Fruit fly (Drosophila melanogaster) whole organism, prepupa: Measurements from ENCODE around the gene Klp10A.
A peak's percentile ranks its signal among the peaks of the same experiment; 100 is the strongest.

Experiments
- CG10669 ChIP-seq: fragments of 200-800 bp; sonication (Bioruptor generic); optimal IDR thresholded peaks from 3 replicates; lab custom pipeline; 2018; ENCODE audit warnings: missing biosample characterization, mild to moderate bottlenecking, missing genetic modification characterization, moderate library complexity
- CG11902 ChIP-seq: fragments of 200-800 bp; sonication (Bioruptor generic); optimal IDR thresholded peaks from 3 replicates; lab custom pipeline; 2016; ENCODE audit warnings: missing biosample characterization, missing genetic modification characterization
- CG16779 ChIP-seq: fragments of 200-800 bp; sonication (Bioruptor generic); optimal IDR thresholded peaks from 3 replicates; lab custom pipeline; 2017; ENCODE audit warnings: missing biosample characterization, mild to moderate bottlenecking, missing genetic modification characterization
- CG3032 ChIP-seq: fragments of 200-800 bp; optimal IDR thresholded peaks from 2 replicates; lab custom pipeline; 2019; ENCODE audit warnings: missing biosample characterization, mild to moderate bottlenecking, missing genetic modification characterization, moderate library complexity
- CG31627 ChIP-seq: fragments of 200-800 bp; sonication (Bioruptor generic); optimal IDR thresholded peaks from 3 replicates; lab custom pipeline; 2016; ENCODE audit warnings: missing biosample characterization, missing genetic modification characterization
- CG34406 ChIP-seq: fragments of 200-800 bp; sonication (Bioruptor generic); optimal IDR thresholded peaks from 3 replicates; lab custom pipeline; 2016; ENCODE audit warnings: missing biosample characterization, missing genetic modification characterization
- CG3919 ChIP-seq: fragments of 200-800 bp; sonication (Bioruptor generic); optimal IDR thresholded peaks from 3 replicates; lab custom pipeline; 2016; ENCODE audit warnings: missing biosample characterization, missing genetic modification characterization
- CG4318 ChIP-seq: fragments of 200-800 bp; sonication (Bioruptor generic); optimal IDR thresholded peaks from 3 replicates; lab custom pipeline; 2017; ENCODE audit warnings: missing biosample characterization, mild to moderate bottlenecking, missing genetic modification characterization
- CG6792 ChIP-seq: fragments of 200-800 bp; sonication (Bioruptor generic); optimal IDR thresholded peaks from 3 replicates; lab custom pipeline; 2016; ENCODE audit warnings: missing biosample characterization, missing genetic modification characterization
- CG6808 ChIP-seq: fragments of 200-800 bp; sonication (Bioruptor generic); optimal IDR thresholded peaks from 3 replicates; lab custom pipeline; 2017; ENCODE audit warnings: missing biosample characterization, missing genetic modification characterization, mild to moderate bottlenecking, moderate library complexity, missing genetic modification reagents
- CG6854 ChIP-seq: fragments of 200-800 bp; sonication (Bioruptor generic); optimal IDR thresholded peaks from 2 replicates; lab custom pipeline; 2017; ENCODE audit warnings: missing biosample characterization, mild to moderate bottlenecking, missing genetic modification characterization
- CG7368 ChIP-seq: fragments of 200-800 bp; sonication (Bioruptor generic); optimal IDR thresholded peaks from 3 replicates; lab custom pipeline; 2016; ENCODE audit warnings: missing biosample characterization, missing genetic modification characterization
- CG8119 ChIP-seq: fragments of 200-800 bp; sonication (Bioruptor generic); IDR thresholded peaks from 3 replicates; pipeline ENCODE4 v1.3.6; 2022; ENCODE audit warnings: missing biosample characterization, missing genetic modification characterization
- CG8319 ChIP-seq: fragments of 200-800 bp; sonication (Bioruptor generic); optimal IDR thresholded peaks from 3 replicates; lab custom pipeline; 2016; ENCODE audit warnings: missing biosample characterization, missing genetic modification characterization
- CG8632 ChIP-seq: fragments of 200-800 bp; sonication (Bioruptor generic); optimal IDR thresholded peaks from 3 replicates; lab custom pipeline; 2016; ENCODE audit warnings: missing biosample characterization, missing genetic modification characterization
- CG9139 ChIP-seq: fragments of 200-800 bp; sonication (Bioruptor generic); optimal IDR thresholded peaks from 3 replicates; lab custom pipeline; 2017; ENCODE audit warnings: missing biosample characterization, mild to moderate bottlenecking, missing genetic modification characterization
- Eip75B ChIP-seq: fragments of 200-800 bp; sonication (Bioruptor generic); optimal IDR thresholded peaks from 3 replicates; lab custom pipeline; 2016; ENCODE audit warnings: missing biosample characterization, missing genetic modification characterization
- Eip78C ChIP-seq: fragments of 200-800 bp; sonication (Bioruptor generic); peaks from one replicate; lab custom pipeline; 2016; ENCODE audit warnings: missing biosample characterization, missing genetic modification characterization
- Eip93F ChIP-seq: fragments of 200-800 bp; sonication (Bioruptor generic); optimal IDR thresholded peaks from 2 replicates; lab custom pipeline; 2016; ENCODE audit warnings: missing biosample characterization, mild to moderate bottlenecking, missing genetic modification characterization
- Gug ChIP-seq: fragments of 200-800 bp; sonication (Bioruptor generic); IDR thresholded peaks from 2 replicates; pipeline ENCODE4 v1.3.6; 2022; ENCODE audit warnings: missing biosample characterization, missing genetic modification characterization
- Hr38 ChIP-seq: sonication (Bioruptor generic); optimal IDR thresholded peaks from 2 replicates; lab custom pipeline; 2016; ENCODE audit warnings: missing biosample characterization, missing genetic modification characterization
- Hr39 ChIP-seq: fragments of 200-800 bp; sonication (Bioruptor generic); optimal IDR thresholded peaks from 2 replicates; lab custom pipeline; 2016; ENCODE audit warnings: missing biosample characterization, missing genetic modification characterization
- Hr4 ChIP-seq: fragments of 200-800 bp; sonication (Bioruptor generic); optimal IDR thresholded peaks from 3 replicates; lab custom pipeline; 2016; ENCODE audit warnings: missing biosample characterization, missing genetic modification characterization
- Lpt ChIP-seq: fragments of 200-800 bp; sonication (Bioruptor generic); optimal IDR thresholded peaks from 3 replicates; lab custom pipeline; 2016; ENCODE audit warnings: missing biosample characterization, missing genetic modification characterization
- Met ChIP-seq: fragments of 200-800 bp; sonication (Bioruptor generic); optimal IDR thresholded peaks from 3 replicates; lab custom pipeline; 2016; ENCODE audit warnings: missing biosample characterization, missing genetic modification characterization
- Smox ChIP-seq: fragments of 200-800 bp; sonication (Bioruptor generic); optimal IDR thresholded peaks from 3 replicates; lab custom pipeline; 2016; ENCODE audit warnings: missing biosample characterization, missing genetic modification characterization
- Sox102F ChIP-seq: fragments of 200-800 bp; sonication (Bioruptor generic); optimal IDR thresholded peaks from 2 replicates; lab custom pipeline; 2016; ENCODE audit warnings: missing biosample characterization, mild to moderate bottlenecking, missing genetic modification characterization
- Sox14 ChIP-seq: fragments of 200-800 bp; sonication (Bioruptor generic); optimal IDR thresholded peaks from 3 replicates; lab custom pipeline; 2016; ENCODE audit warnings: missing biosample characterization, missing genetic modification characterization
- Sox15 ChIP-seq: fragments of 200-800 bp; sonication (Bioruptor generic); optimal IDR thresholded peaks from 3 replicates; lab custom pipeline; 2016; ENCODE audit warnings: missing biosample characterization, missing genetic modification characterization
- achi ChIP-seq: fragments of 200-800 bp; sonication (Bioruptor generic); optimal IDR thresholded peaks from 3 replicates; lab custom pipeline; 2016; ENCODE audit warnings: missing biosample characterization, missing genetic modification characterization
- dac ChIP-seq: fragments of 200-800 bp; sonication (Bioruptor generic); optimal IDR thresholded peaks from 2 replicates; lab custom pipeline; 2017; ENCODE audit warnings: missing biosample characterization, mild to moderate bottlenecking, missing genetic modification characterization
- dsx ChIP-seq: fragments of 200-800 bp; optimal IDR thresholded peaks from 3 replicates; lab custom pipeline; 2019; ENCODE audit warnings: missing biosample characterization, mild to moderate bottlenecking, missing genetic modification characterization, moderate library complexity; ENCODE audit not compliant: poor library complexity, severe bottlenecking
- eg ChIP-seq: fragments of 200-800 bp; sonication (Bioruptor generic); IDR thresholded peaks from 3 replicates; pipeline ENCODE4 v1.3.6; 2022; ENCODE audit warnings: missing biosample characterization, missing genetic modification characterization
- esn ChIP-seq: fragments of 200-800 bp; sonication (Bioruptor generic); optimal IDR thresholded peaks from 2 replicates; lab custom pipeline; 2016; ENCODE audit warnings: missing biosample characterization, mild to moderate bottlenecking, missing genetic modification characterization, moderate library complexity
- fd59A ChIP-seq: fragments of 200-800 bp; sonication (Bioruptor generic); optimal IDR thresholded peaks from 2 replicates; lab custom pipeline; 2017; ENCODE audit warnings: missing biosample characterization, mild to moderate bottlenecking, missing genetic modification characterization, missing genetic modification reagents
- fd85E ChIP-seq: fragments of 200-800 bp; sonication (Bioruptor generic); optimal IDR thresholded peaks from 3 replicates; lab custom pipeline; 2016; ENCODE audit warnings: missing biosample characterization, missing genetic modification characterization
- lz ChIP-seq: fragments of 200-800 bp; sonication (Bioruptor generic); optimal IDR thresholded peaks from 3 replicates; lab custom pipeline; 2016; ENCODE audit warnings: missing biosample characterization, missing genetic modification characterization
- net ChIP-seq: fragments of 200-800 bp; sonication (Bioruptor generic); optimal IDR thresholded peaks from 3 replicates; lab custom pipeline; 2016; ENCODE audit warnings: missing biosample characterization, missing genetic modification characterization
- pdm3 ChIP-seq: fragments of 200-800 bp; sonication (Bioruptor generic); optimal IDR thresholded peaks from 3 replicates; lab custom pipeline; 2016; ENCODE audit warnings: missing biosample characterization, missing genetic modification characterization
- salr ChIP-seq, 2 experiments: fragments of 200-800 bp; sonication (Bioruptor generic); optimal IDR thresholded peaks; 3 replicates each; lab custom pipeline; 2016 to 2018; ENCODE audit warnings: missing biosample characterization in 2 of 2, missing genetic modification characterization in 2 of 2, mild to moderate bottlenecking in 1 of 2
- svp ChIP-seq: fragments of 200-800 bp; sonication (Bioruptor generic); peaks from one replicate; lab custom pipeline; 2016; ENCODE audit warnings: missing biosample characterization, missing genetic modification characterization
- topi ChIP-seq: fragments of 200-800 bp; sonication (Bioruptor generic); optimal IDR thresholded peaks from 3 replicates; lab custom pipeline; 2016; ENCODE audit warnings: missing biosample characterization, missing genetic modification characterization

Klp10A gene

DNA sequence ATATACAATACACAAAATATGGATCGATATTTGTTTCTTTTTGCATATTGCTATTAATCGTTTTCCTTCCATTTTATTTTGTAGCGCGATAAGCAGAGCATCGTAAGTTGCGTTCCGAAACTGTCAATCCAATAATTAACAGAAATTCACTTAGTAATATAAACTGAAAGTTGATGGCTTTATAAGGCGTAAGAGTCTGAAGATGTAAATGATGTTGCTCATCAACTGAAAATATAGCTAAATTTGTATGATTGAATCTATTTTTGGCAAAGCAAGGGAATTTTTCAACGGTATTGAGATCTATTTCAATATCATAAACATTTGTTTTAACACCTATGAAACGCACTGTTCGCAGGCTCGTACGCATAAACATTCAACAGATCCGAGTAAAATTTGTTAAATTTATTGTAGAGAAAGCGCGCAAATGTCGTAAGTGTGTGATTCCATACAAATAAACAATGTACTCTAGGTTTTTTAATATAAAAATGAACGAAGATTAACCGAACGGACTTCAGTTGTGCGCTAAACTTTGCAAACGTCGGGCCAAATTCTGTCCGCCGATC, 48.1 kb downstream of the Klp10A start, which contains the start of gene Vago (continued):
- TF ChIP-seq Eip75B (peak; percentile 2), CG10669 (GFP tag; lab: Kevin White, UChicago) (peak; percentile 12), svp (GFP tag; lab: Kevin White, UChicago) (peak; percentile 61), CG31627 (no peak), topi (peak; percentile 35), Smox (GFP tag; lab: Kevin White, UChicago) (peak; percentile 7), Hr4 (GFP tag; lab: Kevin White, UChicago) (peak; percentile 31), Hr39 (GFP tag; lab: Kevin White, UChicago) (peak; percentile 19)

DNA sequence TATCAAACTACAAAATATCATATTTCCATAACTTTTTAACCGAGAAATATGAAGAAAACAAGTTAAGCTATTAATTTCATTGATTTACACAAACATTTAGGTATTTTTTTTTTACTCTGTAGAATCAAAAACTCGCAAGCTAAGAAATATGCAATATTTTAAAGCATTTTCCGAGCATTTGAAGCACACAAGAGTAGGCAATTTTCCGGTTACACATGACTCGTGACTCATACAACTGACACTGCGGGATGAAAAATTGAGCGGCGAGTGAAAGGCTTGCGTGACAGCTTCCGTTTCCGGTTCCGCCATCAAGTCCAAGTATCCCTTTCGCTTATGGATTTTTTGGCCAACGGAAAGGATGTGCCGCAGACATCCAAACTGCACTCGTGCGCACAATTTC, 49.5 kb downstream of the Klp10A start:
- TF ChIP-seq Hr39 (GFP tag; lab: Kevin White, UChicago) = no peak
- TF ChIP-seq svp (GFP tag; lab: Kevin White, UChicago) = peak; percentile 45
- no peak for TF ChIP-seq topi
- TF ChIP-seq eg (GFP tag; lab: Robert Waterston, UW) = 0 out of 3 replicates have a peak, but pooled peaks have one; percentile 13
- TF ChIP-seq CG3032 = no peak
- TF ChIP-seq CG3919 (GFP tag; lab: Kevin White, UChicago) = no peak
- peak; percentile 9 for TF ChIP-seq achi (GFP tag; lab: Kevin White, UChicago)
- TF ChIP-seq salr (GFP tag; optimal IDR thresholded peaks at IDR 0.05; lab: Kevin White, UChicago) = no peak
- no peak for TF ChIP-seq CG10669 (GFP tag; lab: Kevin White, UChicago)
- TF ChIP-seq CG8632 (GFP tag; lab: Kevin White, UChicago) = no peak
- TF ChIP-seq Met (GFP tag; lab: Kevin White, UChicago) = no peak
- TF ChIP-seq CG7368 = no peak
- no peak for TF ChIP-seq dac (GFP tag; lab: Kevin White, UChicago)
- peak; percentile 64 for TF ChIP-seq Eip78C
- TF ChIP-seq Smox (GFP tag; lab: Kevin White, UChicago) = no peak
- TF ChIP-seq Sox15 (GFP tag; lab: Kevin White, UChicago) = no peak
- TF ChIP-seq pdm3 (GFP tag; lab: Kevin White, UChicago) = no peak
- TF ChIP-seq Eip93F (GFP tag; lab: Kevin White, UChicago) = no peak
- no peak for TF ChIP-seq net (GFP tag; lab: Kevin White, UChicago)
- no peak for TF ChIP-seq Hr38
- TF ChIP-seq lz (GFP tag; lab: Kevin White, UChicago) = no peak
- no peak for TF ChIP-seq CG8319
- no peak for TF ChIP-seq CG6808 (GFP tag; lab: Kevin White, UChicago)
- no peak for TF ChIP-seq CG4318
- TF ChIP-seq Sox102F (GFP tag; lab: Kevin White, UChicago) = no peak
- no peak for TF ChIP-seq CG16779 (tag; lab: Kevin White, UChicago)
- TF ChIP-seq Gug (GFP tag; lab: Robert Waterston, UW) = no peak
- TF ChIP-seq CG34406 (GFP tag; lab: Kevin White, UChicago) = no peak
- TF ChIP-seq CG8119 (GFP tag; lab: Robert Waterston, UW) = no peak
- TF ChIP-seq CG9139 (GFP tag; lab: Kevin White, UChicago) = no peak
- TF ChIP-seq CG11902 (GFP tag; lab: Kevin White, UChicago) = no peak
- TF ChIP-seq CG6854 (GFP tag; lab: Kevin White, UChicago) = no peak
- TF ChIP-seq fd85E = no peak
- no peak for TF ChIP-seq CG6792

DNA sequence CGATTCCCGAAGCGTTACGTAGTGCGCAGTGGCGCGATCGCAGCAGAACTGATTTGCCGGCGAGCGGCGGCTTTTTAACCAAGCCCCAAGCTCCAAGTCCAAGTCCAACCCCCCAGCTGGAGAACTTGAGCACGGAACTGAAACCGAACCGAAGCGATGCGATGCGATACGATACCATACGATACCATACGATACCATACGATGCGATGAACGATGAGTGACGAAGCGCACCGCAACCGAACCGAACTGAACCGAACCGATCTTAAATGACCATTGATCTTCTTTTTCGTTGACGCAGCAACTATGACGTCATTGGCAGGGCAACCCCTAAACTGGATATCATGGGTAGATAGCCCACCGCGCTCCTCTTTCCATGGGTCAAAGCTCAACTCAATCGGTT, 50.7 kb downstream of the Klp10A start, which contains the start of gene sev:
Gene sev, minus strand, starts transcription at position 50 of the 400 bp plus-strand sequence.
- TF ChIP-seq svp (GFP tag; lab: Kevin White, UChicago) = peak; percentile 39
- no peak for TF ChIP-seq achi (GFP tag; lab: Kevin White, UChicago)
- TF ChIP-seq, all 60 proteins: peak for 1

DNA sequence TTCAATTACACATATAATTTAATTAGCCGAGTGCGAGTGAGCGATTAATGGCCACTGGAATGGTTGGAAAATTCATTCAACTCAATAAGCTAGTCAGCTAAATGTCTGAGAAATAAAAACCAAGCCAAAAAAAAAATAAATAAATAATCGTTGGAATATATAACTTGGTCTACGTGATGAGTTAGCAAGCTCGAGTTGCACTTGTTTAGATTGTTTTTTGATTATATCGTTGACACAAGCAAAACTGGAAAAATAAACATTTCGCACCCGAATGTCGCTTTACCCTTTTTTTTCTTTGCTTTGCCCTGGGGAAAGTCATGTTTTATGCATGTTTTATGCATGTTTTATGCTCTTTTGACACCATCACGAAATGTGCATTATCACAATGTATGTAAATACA, 53.9 kb downstream of the Klp10A start:
- no peak for TF ChIP-seq Hr4 (GFP tag; lab: Kevin White, UChicago)
- TF ChIP-seq CG6792 = no peak
- no peak for TF ChIP-seq Lpt (GFP tag; lab: Kevin White, UChicago)
- no peak for TF ChIP-seq CG16779 (tag; lab: Kevin White, UChicago)
- no peak for TF ChIP-seq Sox14 (GFP tag; lab: Kevin White, UChicago)
- no peak for TF ChIP-seq CG7368
- TF ChIP-seq Met (GFP tag; lab: Kevin White, UChicago) = no peak
- no peak for TF ChIP-seq fd59A (GFP tag; lab: Kevin White, UChicago)
- no peak for TF ChIP-seq dsx (GFP tag; lab: Kevin White, UChicago)
- TF ChIP-seq CG4318 = no peak
- TF ChIP-seq salr (GFP tag; optimal IDR thresholded peaks at IDR 0.05; lab: Kevin White, UChicago) = no peak
- TF ChIP-seq esn (GFP tag; lab: Kevin White, UChicago) = no peak
- no peak for TF ChIP-seq topi
